Worm (Caenorhabditis elegans) whole organism, L2 larva: ENCODE results near the gene mob-2.

ENCODE experiments used
- ZK546.5 ChIP-seq: sonication (generic microtip); optimal IDR thresholded peaks from 2 replicates; lab custom pipeline; 2017; ENCODE audit warnings: missing biosample characterization, missing genetic modification characterization
- aly-2 ChIP-seq: fragments of 150-350 bp; optimal IDR thresholded peaks from 2 replicates; lab custom pipeline; 2014; ENCODE audit warnings: missing biosample characterization, missing genetic modification characterization
- blmp-1 ChIP-seq: sonication (generic microtip); optimal IDR thresholded peaks from 2 replicates; lab custom pipeline; 2017; ENCODE audit warnings: missing genetic modification characterization, mild to moderate bottlenecking, missing compliant biosample characterization, antibody characterized with exemption, moderate library complexity; ENCODE audit not compliant: insufficient read depth
- egl-27 ChIP-seq: sonication (generic microtip); optimal IDR thresholded peaks from 3 replicates; lab custom pipeline; 2017; ENCODE audit warnings: missing biosample characterization, missing genetic modification reagents, missing genetic modification characterization
- fos-1 ChIP-seq: fragments of 150-350 bp; optimal IDR thresholded peaks from 2 replicates; lab custom pipeline; 2014; ENCODE audit warnings: missing biosample characterization, missing genetic modification characterization
- lsy-2 ChIP-seq, 2 experiments: fragments of 150-350 bp in 1 of 2; sonication (generic microtip) in 1 of 2; optimal IDR thresholded peaks; 2 replicates each; lab custom pipeline; 2014 to 2017; ENCODE audit warnings: missing biosample characterization in 2 of 2, missing genetic modification characterization in 2 of 2
- nhr-21 ChIP-seq: fragments of 150-350 bp; optimal IDR thresholded peaks from 2 replicates; lab custom pipeline; 2014; ENCODE audit warnings: missing biosample characterization, missing genetic modification characterization
- nhr-237 ChIP-seq: fragments of 150-350 bp; optimal IDR thresholded peaks from 2 replicates; lab custom pipeline; 2014; ENCODE audit warnings: missing biosample characterization, missing genetic modification characterization
- nhr-6 ChIP-seq: fragments of 150-350 bp; optimal IDR thresholded peaks from 2 replicates; lab custom pipeline; 2014; ENCODE audit warnings: missing biosample characterization, missing genetic modification characterization
- nhr-77 ChIP-seq: fragments of 150-350 bp; optimal IDR thresholded peaks from 2 replicates; lab custom pipeline; 2014; ENCODE audit warnings: missing biosample characterization, missing genetic modification characterization
- skn-1 ChIP-seq: sonication (generic microtip); optimal IDR thresholded peaks from 2 replicates; lab custom pipeline; 2017; ENCODE audit warnings: missing biosample characterization, missing genetic modification characterization
- sma-3 ChIP-seq: sonication (generic microtip); optimal IDR thresholded peaks from 2 replicates; lab custom pipeline; 2016; ENCODE audit warnings: missing genetic modification reagents, missing genetic modification characterization, missing compliant biosample characterization
- snpc-4 ChIP-seq: fragments of 150-350 bp; optimal IDR thresholded peaks from 2 replicates; lab custom pipeline; 2014; ENCODE audit warnings: missing biosample characterization, missing genetic modification characterization
- ztf-11 ChIP-seq: sonication (generic microtip); optimal IDR thresholded peaks from 2 replicates; lab custom pipeline; 2017; ENCODE audit warnings: missing biosample characterization, missing genetic modification characterization

DNA sequence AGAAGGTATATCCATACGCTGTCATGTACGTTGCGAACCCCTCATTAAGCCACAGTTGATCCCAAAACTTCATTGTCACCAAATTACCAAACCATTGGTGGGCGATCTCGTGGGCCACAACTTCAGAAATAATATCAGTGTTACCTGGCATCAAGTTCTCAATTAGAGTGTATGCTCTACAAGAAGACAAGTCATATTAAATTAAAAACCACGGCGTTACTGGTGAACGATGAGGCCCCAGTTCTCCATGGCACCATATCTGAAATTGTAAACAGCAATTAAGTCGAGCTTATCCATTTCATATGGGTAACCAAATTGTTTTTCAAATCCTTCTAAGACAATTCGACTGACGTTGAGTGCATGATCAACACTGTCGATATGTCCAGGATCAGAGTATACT lies 67.0 kb downstream of the mob-2 start:
- TF ChIP-seq ztf-11 (tag; lab: Kevin White, UChicago) (no peak), nhr-237 (tag; lab: Kevin White, UChicago) (no peak), nhr-6 (tag; lab: Kevin White, UChicago) (no peak), lsy-2 (tag; optimal IDR thresholded peaks at IDR 0.05; lab: Kevin White, UChicago) (no peak), snpc-4 (no peak), nhr-21 (tag; lab: Kevin White, UChicago) (no peak), skn-1 (tag; lab: Kevin White, UChicago) (no peak), fos-1 (tag; lab: Kevin White, UChicago) (no peak), blmp-1 (tag; lab: Kevin White, UChicago) (no peak), aly-2 (tag; lab: Kevin White, UChicago) (no peak), sma-3 (no peak), egl-27 (tag; lab: Kevin White, UChicago) (no peak), ZK546.5 (tag; lab: Kevin White, UChicago) (no peak), nhr-77 (tag; lab: Kevin White, UChicago) (no peak)
